Fruit fly (Drosophila melanogaster): ENCODE results near the gene CG7208.

The CG7208 gene

dm6 chr3R:18208479-18208878 is 23.0 kb upstream of the CG7208 start, which contains the start of gene CG44158:
Gene CG44158, plus strand, starts transcription at chr3R:18208779.
- TF ChIP-seq psq (optimal IDR thresholded peaks at IDR 0.05) (no peak), Sin3A (optimal IDR thresholded peaks at IDR 0.05) (no peak)

- TF ChIP-seq insv (optimal IDR thresholded peaks at IDR 0.05), result no peak
- no peak for TF ChIP-seq ttk (optimal IDR thresholded peaks at IDR 0.05)
- TF ChIP-seq h (optimal IDR thresholded peaks at IDR 0.05), result no peak
- TF ChIP-seq Myc (optimal IDR thresholded peaks at IDR 0.05), result no peak
- no peak for TF ChIP-seq psq (optimal IDR thresholded peaks at IDR 0.05)
Observed at dm6 chr3R:18199885-18200249, 14.4 kb upstream of the CG7208 start.

- TF ChIP-seq insv (optimal IDR thresholded peaks at IDR 0.05), result no peak
- no peak for TF ChIP-seq h (optimal IDR thresholded peaks at IDR 0.05)
- TF ChIP-seq Myc (optimal IDR thresholded peaks at IDR 0.05), result no peak
- no peak for TF ChIP-seq psq (optimal IDR thresholded peaks at IDR 0.05)
- TF ChIP-seq Sin3A (optimal IDR thresholded peaks at IDR 0.05), result no peak
- no peak for TF ChIP-seq ttk (optimal IDR thresholded peaks at IDR 0.05)
Observed at dm6 chr3R:18199177-18199884, 13.8 kb upstream of the CG7208 start, which contains the start of the genes Ssdp and CG7985. Gene Ssdp, minus strand, starts transcription at chr3R:18199595. Gene CG7985, plus strand, starts transcription at chr3R:18199857.

- no peak for TF ChIP-seq Myc (optimal IDR thresholded peaks at IDR 0.05)
- TF ChIP-seq insv (optimal IDR thresholded peaks at IDR 0.05), result no peak
- TF ChIP-seq Sin3A (optimal IDR thresholded peaks at IDR 0.05), result no peak
- TF ChIP-seq psq (optimal IDR thresholded peaks at IDR 0.05), result no peak
- no peak for TF ChIP-seq h (optimal IDR thresholded peaks at IDR 0.05)
- TF ChIP-seq ttk (optimal IDR thresholded peaks at IDR 0.05), result no peak
Observed at dm6 chr3R:18198518-18199118, 13.1 kb upstream of the CG7208 start.

DNA sequence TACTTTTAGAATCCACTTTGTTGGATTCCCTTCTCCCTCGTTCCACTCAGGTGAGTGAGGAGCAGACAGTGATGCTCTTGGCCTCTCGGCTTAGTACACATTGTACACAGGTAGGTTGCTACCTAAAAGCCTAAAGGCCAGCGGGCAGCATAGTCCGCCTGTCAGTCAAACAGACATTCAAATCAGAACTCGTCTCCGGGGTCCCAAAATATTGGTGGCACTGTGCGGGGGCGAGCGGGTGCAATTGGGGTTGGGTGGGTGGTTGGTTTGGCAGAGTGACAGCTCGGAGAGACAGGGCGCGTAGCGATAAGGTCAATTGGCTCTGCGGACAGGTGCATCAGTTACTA is 12.3 kb upstream of the CG7208 start:
- no peak for TF ChIP-seq h (optimal IDR thresholded peaks at IDR 0.05)
- TF ChIP-seq psq (optimal IDR thresholded peaks at IDR 0.05), result no peak
- TF ChIP-seq Sin3A (optimal IDR thresholded peaks at IDR 0.05), result no peak
- TF ChIP-seq ttk (optimal IDR thresholded peaks at IDR 0.05), result no peak
- no peak for TF ChIP-seq Myc (optimal IDR thresholded peaks at IDR 0.05)
- TF ChIP-seq insv (optimal IDR thresholded peaks at IDR 0.05), result no peak

- TF ChIP-seq h (optimal IDR thresholded peaks at IDR 0.05) (no peak), Sin3A (optimal IDR thresholded peaks at IDR 0.05) (no peak), Myc (optimal IDR thresholded peaks at IDR 0.05) (no peak), ttk (optimal IDR thresholded peaks at IDR 0.05) (no peak), insv (optimal IDR thresholded peaks at IDR 0.05) (no peak), psq (optimal IDR thresholded peaks at IDR 0.05) (no peak)
Observed at dm6 chr3R:18196991-18197801, 11.7 kb upstream of the CG7208 start.

DNA sequence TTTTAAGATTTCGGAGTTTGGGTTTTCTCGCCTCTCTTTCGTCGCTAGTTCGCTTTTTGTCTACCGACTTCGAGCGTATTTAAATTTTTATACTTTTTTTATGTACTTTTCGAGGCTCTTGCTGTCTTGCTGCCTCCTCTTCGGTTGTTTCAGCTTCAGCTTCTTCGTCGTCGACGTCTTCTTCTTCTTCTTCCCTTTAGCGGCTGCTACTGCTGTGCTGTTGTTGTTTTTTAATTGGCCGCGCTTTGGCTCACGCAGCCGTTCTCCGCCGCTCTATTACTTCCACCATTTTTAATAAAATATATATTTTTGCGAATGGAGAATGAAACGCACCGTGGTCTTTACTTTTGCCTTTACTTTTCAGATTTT is 11.1 kb upstream of the CG7208 start:
- TF ChIP-seq Myc (optimal IDR thresholded peaks at IDR 0.05), result no peak
- no peak for TF ChIP-seq Sin3A (optimal IDR thresholded peaks at IDR 0.05)
- TF ChIP-seq insv (optimal IDR thresholded peaks at IDR 0.05), result no peak
- no peak for TF ChIP-seq h (optimal IDR thresholded peaks at IDR 0.05)
- no peak for TF ChIP-seq ttk (optimal IDR thresholded peaks at IDR 0.05)

- no peak for TF ChIP-seq h (optimal IDR thresholded peaks at IDR 0.05)
- TF ChIP-seq Myc (optimal IDR thresholded peaks at IDR 0.05), result no peak
- TF ChIP-seq insv (optimal IDR thresholded peaks at IDR 0.05), result no peak
- TF ChIP-seq psq (optimal IDR thresholded peaks at IDR 0.05), result no peak
- TF ChIP-seq ttk (optimal IDR thresholded peaks at IDR 0.05), result no peak
- no peak for TF ChIP-seq Sin3A (optimal IDR thresholded peaks at IDR 0.05)
Observed at dm6 chr3R:18195295-18195694, 9.8 kb upstream of the CG7208 start.

dm6 chr3R:18191867-18192266 is 6.4 kb upstream of the CG7208 start, which contains the start of gene CG14313:
Gene CG14313, minus strand, starts transcription at chr3R:18191967.
- TF ChIP-seq Sin3A (optimal IDR thresholded peaks at IDR 0.05) (no peak), Myc (optimal IDR thresholded peaks at IDR 0.05) (no peak), h (optimal IDR thresholded peaks at IDR 0.05) (no peak), psq (optimal IDR thresholded peaks at IDR 0.05) (no peak), ttk (optimal IDR thresholded peaks at IDR 0.05) (no peak), insv (optimal IDR thresholded peaks at IDR 0.05) (no peak)

- no peak for TF ChIP-seq insv (optimal IDR thresholded peaks at IDR 0.05)
- no peak for TF ChIP-seq psq (optimal IDR thresholded peaks at IDR 0.05)
- TF ChIP-seq ttk (optimal IDR thresholded peaks at IDR 0.05), result no peak
- no peak for TF ChIP-seq Myc (optimal IDR thresholded peaks at IDR 0.05)
- no peak for TF ChIP-seq h (optimal IDR thresholded peaks at IDR 0.05)
- TF ChIP-seq Sin3A (optimal IDR thresholded peaks at IDR 0.05), result no peak
Observed at dm6 chr3R:18188702-18189125, 3.2 kb upstream of the CG7208 start, which contains the start of the genes CG12321 and MED17. Gene CG12321, minus strand, starts transcription at chr3R:18188707. Gene MED17, plus strand, starts transcription at chr3R:18189072.

DNA sequence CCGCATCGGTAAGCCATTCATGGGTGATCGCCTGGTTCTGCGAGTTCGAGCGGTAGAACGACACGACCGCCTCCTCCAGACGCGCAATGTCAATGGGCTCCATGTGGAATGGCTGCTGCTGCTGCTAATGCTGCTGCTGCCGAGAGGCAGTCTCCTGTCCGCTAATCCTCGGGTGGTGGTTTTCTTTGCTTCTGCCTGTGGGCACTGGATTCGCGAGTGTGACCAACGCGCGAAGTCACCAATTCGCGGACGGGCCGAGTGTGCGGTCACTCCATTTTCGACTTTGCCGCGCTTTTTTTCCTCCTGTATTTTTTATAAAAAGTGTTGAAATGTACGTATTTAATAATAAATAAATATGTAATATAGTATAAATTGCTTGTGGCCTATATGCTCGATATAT is 2.3 kb downstream of the CG7208 start, which contains the start of gene cdm:
cdm (minus strand) TSS at position 236 of the 400 bp plus-strand sequence.
- TF ChIP-seq insv (optimal IDR thresholded peaks at IDR 0.05) (no peak), h (optimal IDR thresholded peaks at IDR 0.05) (no peak), psq (optimal IDR thresholded peaks at IDR 0.05) (no peak), Myc (optimal IDR thresholded peaks at IDR 0.05) (no peak), ttk (optimal IDR thresholded peaks at IDR 0.05) (no peak), Sin3A (optimal IDR thresholded peaks at IDR 0.05) (no peak)
